Fruit fly (Drosophila melanogaster): ENCODE measurements around the gene RecQ4.

Gene RecQ4

dm6 chr3L:8121590-8121989, 54.2 kb downstream of the RecQ4 start, which contains the start of gene ldbr (continued):
- no peak for TF ChIP-seq CG11247 (GFP tag; IDR thresholded peaks at IDR 0.05)
- no peak for TF ChIP-seq NC2α (GFP tag; optimal IDR thresholded peaks at IDR 0.05)
- peak; percentile 31 for TF ChIP-seq NfI (GFP tag; optimal IDR thresholded peaks at IDR 0.05)
- peak; percentile 45; the same call in 2 of the 3 replicates for TF ChIP-seq Opbp (GFP tag; IDR thresholded peaks at IDR 0.05; ENCODE audit: partially characterized antibody)
- TF ChIP-seq CG13287 (GFP tag; IDR thresholded peaks at IDR 0.05; ENCODE audit: partially characterized antibody): peak; percentile 61
- peak; percentile 15 for TF ChIP-seq CG18262 (tag; optimal IDR thresholded peaks at IDR 0.05)
- TF ChIP-seq knrl (GFP tag; IDR thresholded peaks at IDR 0.05; ENCODE audit: partially characterized antibody): no peak
- peak; percentile 61; the same call in 3 of the 4 replicates for TF ChIP-seq Dll (GFP tag; IDR thresholded peaks at IDR 0.05; ENCODE audit: partially characterized antibody)
- TF ChIP-seq CG15514 (GFP tag; optimal IDR thresholded peaks at IDR 0.05): peak; percentile 45
- peak; percentile 64 for TF ChIP-seq B-H2 (GFP tag; optimal IDR thresholded peaks at IDR 0.05)
- TF ChIP-seq cato (GFP tag; optimal IDR thresholded peaks at IDR 0.05; ENCODE audit: borderline replicate concordance): no peak
- peak; percentile 34 for TF ChIP-seq CG34376 (GFP tag; optimal IDR thresholded peaks at IDR 0.05)
- no peak for TF ChIP-seq Sox102F (GFP tag; optimal IDR thresholded peaks at IDR 0.05)
- TF ChIP-seq CG6791 (GFP tag; IDR thresholded peaks at IDR 0.05; ENCODE audit: partially characterized antibody): peak; percentile 57; the same call in 2 of the 3 replicates
- peak; percentile 94 for TF ChIP-seq CG10267 (tag; optimal IDR thresholded peaks at IDR 0.05)
- TF ChIP-seq HmgZ (tag; optimal IDR thresholded peaks at IDR 0.05): peak; percentile 41
- no peak for TF ChIP-seq grau (tag; optimal IDR thresholded peaks at IDR 0.05)
- peak; percentile 30; the same call in 1 of the 3 replicates for TF ChIP-seq zen2 (GFP tag; IDR thresholded peaks at IDR 0.05; ENCODE audit: partially characterized antibody)
- TF ChIP-seq CG2116 (GFP tag; optimal IDR thresholded peaks at IDR 0.05): peak; percentile 87
- peak; percentile 41; the same call in 1 of the 2 replicates for TF ChIP-seq tna (GFP tag; IDR thresholded peaks at IDR 0.05; ENCODE audit: partially characterized antibody)
- TF ChIP-seq CG4404 (GFP tag; IDR thresholded peaks at IDR 0.05): no peak
- peak; percentile 56 for TF ChIP-seq ato (GFP tag; IDR thresholded peaks at IDR 0.05; ENCODE audit: partially characterized antibody)
- TF ChIP-seq CG2120 (GFP tag; optimal IDR thresholded peaks at IDR 0.05): peak; percentile 10
- no peak for TF ChIP-seq Mrtf (GFP tag; IDR thresholded peaks at IDR 0.05)
- TF ChIP-seq caup (GFP tag; optimal IDR thresholded peaks at IDR 0.05; ENCODE audit: severe bottlenecking): peak; percentile 15
- TF ChIP-seq CG6683 (GFP tag; optimal IDR thresholded peaks at IDR 0.05): no peak
- no peak; the same call in 1 of the 2 replicates for TF ChIP-seq vvl (GFP tag; IDR thresholded peaks at IDR 0.05)
- peak; percentile 86 for TF ChIP-seq Med (GFP tag)
- TF ChIP-seq CG6654 (GFP tag; optimal IDR thresholded peaks at IDR 0.05): no peak
- TF ChIP-seq CG7987 (GFP tag; optimal IDR thresholded peaks at IDR 0.05): peak; percentile 31
- TF ChIP-seq CG7357 (GFP tag; IDR thresholded peaks at IDR 0.05): no peak
- TF ChIP-seq klu (GFP tag; IDR thresholded peaks at IDR 0.05): no peak
- no peak for TF ChIP-seq CG10959 (GFP tag; IDR thresholded peaks at IDR 0.05)
- no peak for TF ChIP-seq corto (GFP tag; optimal IDR thresholded peaks at IDR 0.05)
- TF ChIP-seq Bgb (GFP tag; IDR thresholded peaks at IDR 0.05; ENCODE audit: partially characterized antibody): peak; percentile 56
- peak; percentile 39 for TF ChIP-seq CrebB (tag; optimal IDR thresholded peaks at IDR 0.05)
- TF ChIP-seq CG17186 (GFP tag; optimal IDR thresholded peaks at IDR 0.05): peak; percentile 6
- TF ChIP-seq trem (tag; optimal IDR thresholded peaks at IDR 0.05): peak; percentile 49
- no peak for TF ChIP-seq chinmo (GFP tag; IDR thresholded peaks at IDR 0.05; ENCODE audit: partially characterized antibody)
- no peak for TF ChIP-seq Awh (GFP tag; IDR thresholded peaks at IDR 0.05)
- TF ChIP-seq amos (GFP tag; IDR thresholded peaks at IDR 0.05; ENCODE audit: partially characterized antibody): peak; percentile 50; the same call in 1 of the 2 replicates
- TF ChIP-seq sr (GFP tag; IDR thresholded peaks at IDR 0.05): no peak
- no peak for TF ChIP-seq eve (GFP tag; optimal IDR thresholded peaks at IDR 0.05)
- peak; percentile 14 for TF ChIP-seq CG17385 (GFP tag; optimal IDR thresholded peaks at IDR 0.05)
- peak; percentile 64 for TF ChIP-seq pzg (GFP tag; optimal IDR thresholded peaks at IDR 0.05)
- peak; percentile 93 for TF ChIP-seq Dp (GFP tag; optimal IDR thresholded peaks at IDR 0.05)
- TF ChIP-seq chif (GFP tag; optimal IDR thresholded peaks at IDR 0.05): no peak
- peak; percentile 50; the same call in 1 of the 2 replicates for TF ChIP-seq unc-4 (GFP tag; IDR thresholded peaks at IDR 0.05; ENCODE audit: partially characterized antibody)
